Fruit fly (Drosophila melanogaster) whole organism, embryonic: ENCODE results near the gene CG1979.

Experiments
- CG2712 ChIP-seq: fragments of 200-800 bp; optimal IDR thresholded peaks from 3 replicates; lab custom pipeline; 2019; ENCODE audit warnings: missing biosample characterization, mild to moderate bottlenecking, missing genetic modification characterization, moderate library complexity
- HmgD ChIP-seq: fragments of 200-800 bp; sonication (Bioruptor generic); optimal IDR thresholded peaks from 3 replicates; lab custom pipeline; 2016; ENCODE audit warnings: missing biosample characterization, missing genetic modification characterization

- TF ChIP-seq CG2712 (tag; lab: Kevin White, UChicago) (no peak), HmgD (GFP tag; lab: Kevin White, UChicago) (no peak)
Observed at dm6 chr3R:7025241-7025640, 29.1 kb upstream of the CG1979 start.
